Worm (Caenorhabditis elegans) whole organism, midembryonic: Measurements from ENCODE around the gene tsen-2.

Experiments used
- flt-1 ChIP-seq: fragments of 200-800 bp; sonication (Bioruptor generic); IDR thresholded peaks from 2 replicates; pipeline ENCODE4 v1.3.6; 2022; ENCODE audit warnings: missing genetic modification characterization, missing compliant biosample characterization
- med-1 ChIP-seq: sonication (generic microtip); optimal IDR thresholded peaks from 2 replicates; lab custom pipeline; 2017; ENCODE audit warnings: missing genetic modification characterization, mild to moderate bottlenecking, missing compliant biosample characterization, antibody characterized with exemption, missing genetic modification reagents; ENCODE audit not compliant: insufficient read depth
- ref-1 ChIP-seq: fragments of 200-800 bp; sonication (Bioruptor generic); conservative IDR thresholded peaks from 2 replicates; pipeline ENCODE4 v1.3.6; 2022; ENCODE audit warnings: missing genetic modification reagents, missing genetic modification characterization, missing compliant biosample characterization
- tab-1 ChIP-seq: fragments of 200-800 bp; sonication (Bioruptor generic); IDR thresholded peaks from 2 replicates; pipeline ENCODE4 v1.3.6; 2022; ENCODE audit warnings: missing genetic modification characterization, missing compliant biosample characterization
- ztf-29 ChIP-seq: fragments of 200-800 bp; sonication (Bioruptor generic); IDR thresholded peaks from 2 replicates; pipeline ENCODE4 v1.3.6; 2022; ENCODE audit warnings: missing genetic modification reagents, missing genetic modification characterization, missing compliant biosample characterization

- TF ChIP-seq tab-1, result no peak
- TF ChIP-seq med-1 (GFP tag; lab: Kevin White, UChicago), result no peak
- TF ChIP-seq ref-1 (GFP tag; lab: Robert Waterston, UW), result no peak
- TF ChIP-seq ztf-29, result no peak
- TF ChIP-seq flt-1, result no peak
Measured at ce11 chrIII:11938525-11938924, 40.5 kb upstream of the tsen-2 start.
